Worm (Caenorhabditis elegans): ENCODE data around the gene bus-18.

Gene bus-18

ce11 chrV:11818064-11818463, 44.5 kb downstream of the bus-18 start:
- TF ChIP-seq nhr-76 (tag; optimal IDR thresholded peaks at IDR 0.05) (no peak), efl-1 (optimal IDR thresholded peaks at IDR 0.05) (no peak), efl-1 (GFP tag; optimal IDR thresholded peaks at IDR 0.05 in 1 of 2) (peak in 1 of 2 experiments; percentile 65), nhr-85 (tag) (peak; percentile 70)

DNA sequence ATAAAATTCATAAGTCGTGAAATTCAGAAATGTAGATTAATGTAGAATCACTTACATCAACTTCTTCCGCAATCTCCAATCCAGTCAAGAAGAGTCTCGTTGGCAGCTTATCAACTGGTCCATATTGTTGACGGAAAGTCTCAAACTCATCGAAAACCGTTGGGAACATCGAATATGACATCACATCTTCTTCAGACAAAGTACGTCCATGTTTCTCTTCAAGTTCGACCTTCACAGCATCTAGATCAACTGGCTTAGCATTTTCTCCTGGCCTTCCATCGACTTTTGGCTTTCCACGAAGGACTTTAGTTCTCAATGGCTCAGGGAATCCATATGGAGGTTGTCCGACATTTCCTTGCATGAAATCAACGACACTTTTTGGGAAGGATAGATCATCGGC, 45.3 kb downstream of the bus-18 start:
- TF ChIP-seq blmp-1 (tag; optimal IDR thresholded peaks at IDR 0.05) (no peak), efl-1 (optimal IDR thresholded peaks at IDR 0.05) (no peak), efl-1 (GFP tag; optimal IDR thresholded peaks at IDR 0.05 in 1 of 2) (peak in 1 of 2 experiments; percentile 7), ceh-88 (GFP tag; IDR thresholded peaks at IDR 0.05) (no peak), ces-1 (GFP tag; optimal IDR thresholded peaks at IDR 0.05) (no peak), alr-1 (tag; optimal IDR thresholded peaks at IDR 0.05; ENCODE audit: borderline replicate concordance) (no peak), hlh-4 (tag; optimal IDR thresholded peaks at IDR 0.05) (no peak), egl-13 (tag; optimal IDR thresholded peaks at IDR 0.05) (no peak), rnt-1 (tag; optimal IDR thresholded peaks at IDR 0.05) (no peak), ceh-8 (GFP tag; optimal IDR thresholded peaks at IDR 0.05) (no peak), tlp-1 (tag; optimal IDR thresholded peaks at IDR 0.05) (no peak), nhr-28 (tag; optimal IDR thresholded peaks at IDR 0.05) (no peak), Y116A8C.19 (tag; optimal IDR thresholded peaks at IDR 0.05; ENCODE audit: borderline replicate concordance) (no peak), fos-1 (tag; optimal IDR thresholded peaks at IDR 0.05) (no peak), pqm-1 (tag; optimal IDR thresholded peaks at IDR 0.05) (no peak), grh-1 (GFP tag; IDR thresholded peaks at IDR 0.05) (no peak), ama-1 (optimal IDR thresholded peaks at IDR 0.05) (peak; percentile 76)

ce11 chrV:11819451-11819850, 45.9 kb downstream of the bus-18 start:
- TF ChIP-seq zip-4 (GFP tag; optimal IDR thresholded peaks at IDR 0.05) (no peak), elt-3 (tag; optimal IDR thresholded peaks at IDR 0.05) (no peak), fkh-8 (tag; optimal IDR thresholded peaks at IDR 0.05) (no peak), fkh-4 (tag; optimal IDR thresholded peaks at IDR 0.05; ENCODE audit: borderline replicate concordance) (no peak), efl-1 (optimal IDR thresholded peaks at IDR 0.05) (no peak), efl-1 (GFP tag; optimal IDR thresholded peaks at IDR 0.05 in 1 of 2) (peak in 1 of 2 experiments; percentile 65), nhr-20 (tag; optimal IDR thresholded peaks at IDR 0.05) (no peak), ceh-8 (GFP tag; optimal IDR thresholded peaks at IDR 0.05) (no peak), fos-1 (tag; optimal IDR thresholded peaks at IDR 0.05) (no peak)

ce11 chrV:11820551-11820950, 47.0 kb downstream of the bus-18 start:
- no peak for TF ChIP-seq ztf-4 (tag; optimal IDR thresholded peaks at IDR 0.05)
- no peak for TF ChIP-seq lin-14 (GFP tag; optimal IDR thresholded peaks at IDR 0.05)
- TF ChIP-seq nhr-19 (GFP tag; conservative IDR thresholded peaks at IDR 0.05): no peak; the same call in 1 of the 2 replicates
- no peak for TF ChIP-seq sox-4 (tag; optimal IDR thresholded peaks at IDR 0.05)
- TF ChIP-seq tbx-2 (tag; optimal IDR thresholded peaks at IDR 0.05): no peak
- TF ChIP-seq nhr-71 (tag; optimal IDR thresholded peaks at IDR 0.05): peak; percentile 1
- TF ChIP-seq unc-30 (tag; optimal IDR thresholded peaks at IDR 0.05): no peak
- TF ChIP-seq lin-15B (tag; optimal IDR thresholded peaks at IDR 0.05): no peak
- no peak for TF ChIP-seq ceh-63 (GFP tag; optimal IDR thresholded peaks at IDR 0.05)
- no peak for TF ChIP-seq isw-1 (GFP tag; IDR thresholded peaks at IDR 0.05)
- no peak for TF ChIP-seq unc-98 (GFP tag; IDR thresholded peaks at IDR 0.05)
- TF ChIP-seq nhr-12 (tag; optimal IDR thresholded peaks at IDR 0.05): no peak
- TF ChIP-seq nhr-85 (tag): peak; percentile 61
- TF ChIP-seq sptf-1 (tag; optimal IDR thresholded peaks at IDR 0.05): no peak
- TF ChIP-seq nhr-76 (tag; optimal IDR thresholded peaks at IDR 0.05): no peak
- peak in 1 of 2 experiments; percentile 3 for TF ChIP-seq lin-35 (GFP tag; optimal IDR thresholded peaks at IDR 0.05)
- TF ChIP-seq ztf-11 (tag; optimal IDR thresholded peaks at IDR 0.05): no peak
- no peak for TF ChIP-seq ceh-90 (tag; optimal IDR thresholded peaks at IDR 0.05)
- no peak for TF ChIP-seq zag-1 (tag; optimal IDR thresholded peaks at IDR 0.05)
- TF ChIP-seq F16B12.6 (tag; optimal IDR thresholded peaks at IDR 0.05): no peak
- peak; percentile 2 for TF ChIP-seq ama-1 (optimal IDR thresholded peaks at IDR 0.05)
- no peak for TF ChIP-seq pqm-1 (tag; optimal IDR thresholded peaks at IDR 0.05)

Data from whole organism, L1 larva.